Worm (Caenorhabditis elegans) whole organism, L4 larva: ENCODE results near the gene srd-27.

Experiments
- F37D6.2 ChIP-seq: sonication (generic microtip); optimal IDR thresholded peaks from 2 replicates; lab custom pipeline; 2016; ENCODE audit warnings: mild to moderate bottlenecking, missing genetic modification characterization, missing compliant biosample characterization
- F49E8.2 ChIP-seq: sonication (generic microtip); optimal IDR thresholded peaks from 2 replicates; lab custom pipeline; 2016; ENCODE audit warnings: missing compliant biosample characterization, mild to moderate bottlenecking, missing genetic modification characterization, borderline replicate concordance
- R02D3.7 ChIP-seq: fragments of 150-350 bp; sonication (generic microtip); optimal IDR thresholded peaks from 3 replicates; lab custom pipeline; 2014; ENCODE audit warnings: missing biosample characterization, missing genetic modification characterization
- T20F7.1 ChIP-seq: fragments of 200-800 bp; sonication (Bioruptor generic); optimal IDR thresholded peaks from 2 replicates; lab custom pipeline; 2018; ENCODE audit warnings: mild to moderate bottlenecking, missing genetic modification characterization, missing compliant biosample characterization
- ZK337.2 ChIP-seq: fragments of 200-800 bp; sonication (Bioruptor generic); IDR thresholded peaks from 2 replicates; pipeline ENCODE4 v1.3.6; 2022; ENCODE audit warnings: missing genetic modification reagents, missing genetic modification characterization, missing compliant biosample characterization
- ZK546.5 ChIP-seq, 2 experiments: sonication (generic microtip); optimal IDR thresholded peaks; 2 replicates each; lab custom pipeline; 2017; ENCODE audit warnings: missing biosample characterization in 2 of 2, missing genetic modification characterization in 2 of 2
- aha-1 ChIP-seq: fragments of 150-350 bp; peaks from one replicate; lab custom pipeline; 2014; ENCODE audit warnings: missing biosample characterization, missing genetic modification characterization
- ceh-62 ChIP-seq: sonication (generic microtip); optimal IDR thresholded peaks from 2 replicates; lab custom pipeline; 2017; ENCODE audit warnings: missing biosample characterization, missing genetic modification characterization
- ceh-82 ChIP-seq: sonication (generic microtip); optimal IDR thresholded peaks from 2 replicates; lab custom pipeline; 2017; ENCODE audit warnings: missing biosample characterization, missing genetic modification characterization
- ctbp-1 ChIP-seq: fragments of 200-800 bp; sonication (Bioruptor generic); IDR thresholded peaks from 2 replicates; pipeline ENCODE4 v1.3.6; 2022; ENCODE audit warnings: missing genetic modification reagents, missing genetic modification characterization, missing compliant biosample characterization
- daf-8 ChIP-seq: fragments of 200-800 bp; sonication (Bioruptor generic); IDR thresholded peaks from 2 replicates; pipeline ENCODE4 v1.3.6; 2022; ENCODE audit warnings: missing genetic modification characterization, missing compliant biosample characterization
- dpl-1 ChIP-seq: fragments of 150-350 bp; optimal IDR thresholded peaks from 2 replicates; lab custom pipeline; 2014; ENCODE audit warnings: missing biosample characterization, missing genetic modification reagents, missing genetic modification characterization
- duxl-1 ChIP-seq: sonication (generic microtip); optimal IDR thresholded peaks from 2 replicates; lab custom pipeline; 2016; ENCODE audit warnings: mild to moderate bottlenecking, missing genetic modification characterization, moderate library complexity, missing compliant biosample characterization; ENCODE audit not compliant: poor library complexity
- egl-27 ChIP-seq: sonication (generic microtip); optimal IDR thresholded peaks from 3 replicates; lab custom pipeline; 2017; ENCODE audit warnings: missing biosample characterization, missing genetic modification reagents, missing genetic modification characterization
- fkh-10 ChIP-seq: fragments of 150-350 bp; optimal IDR thresholded peaks from 2 replicates; lab custom pipeline; 2014; ENCODE audit warnings: missing biosample characterization, missing genetic modification reagents, missing genetic modification characterization
- fos-1 ChIP-seq: fragments of 150-350 bp; optimal IDR thresholded peaks from 2 replicates; lab custom pipeline; 2014; ENCODE audit warnings: missing biosample characterization, missing genetic modification characterization
- gei-8 ChIP-seq: fragments of 200-800 bp; sonication (Bioruptor generic); optimal IDR thresholded peaks from 2 replicates; lab custom pipeline; 2018; ENCODE audit warnings: mild to moderate bottlenecking, missing genetic modification characterization, missing compliant biosample characterization
- hif-1 ChIP-seq, 2 experiments: sonication (generic microtip); optimal IDR thresholded peaks; 2 replicates each; lab custom pipeline; 2016 to 2017; ENCODE audit warnings: missing compliant biosample characterization in 2 of 2, missing genetic modification characterization in 2 of 2, missing genetic modification reagents in 2 of 2, missing genotype in 2 of 2, mild to moderate bottlenecking in 1 of 2
- hlh-11 ChIP-seq: fragments of 200-800 bp; sonication (Bioruptor generic); optimal IDR thresholded peaks from 2 replicates; lab custom pipeline; 2018; ENCODE audit warnings: mild to moderate bottlenecking, missing genetic modification characterization, missing compliant biosample characterization
- hlh-30 ChIP-seq: sonication (generic microtip); optimal IDR thresholded peaks from 2 replicates; lab custom pipeline; 2017; ENCODE audit warnings: antibody characterized with exemption, mild to moderate bottlenecking, missing genetic modification characterization, missing compliant biosample characterization; ENCODE audit not compliant: insufficient read depth
- jun-1 ChIP-seq: fragments of 150-350 bp; optimal IDR thresholded peaks from 2 replicates; lab custom pipeline; 2014; ENCODE audit warnings: missing biosample characterization, missing genetic modification reagents, missing genetic modification characterization
- lin-1 ChIP-seq: fragments of 200-800 bp; sonication (Bioruptor generic); IDR thresholded peaks from 2 replicates; pipeline ENCODE4 v1.3.6; 2022; ENCODE audit warnings: missing genetic modification reagents, missing genetic modification characterization, missing compliant biosample characterization
- lin-29 ChIP-seq: fragments of 200-800 bp; sonication (Bioruptor generic); IDR thresholded peaks from 2 replicates; pipeline ENCODE4 v1.3.6; 2022; ENCODE audit warnings: missing genetic modification reagents, missing genetic modification characterization, missing compliant biosample characterization
- lsy-2 ChIP-seq, 2 experiments: fragments of 150-350 bp in 1 of 2; sonication (generic microtip) in 1 of 2; optimal IDR thresholded peaks; 2 replicates each; lab custom pipeline; 2014 to 2017; ENCODE audit warnings: missing biosample characterization in 2 of 2, missing genetic modification characterization in 2 of 2
- madf-9 ChIP-seq: fragments of 200-800 bp; sonication (Bioruptor generic); conservative IDR thresholded peaks from 2 replicates; pipeline ENCODE4 v1.3.6; 2022; ENCODE audit warnings: missing genetic modification reagents, missing genetic modification characterization, missing compliant biosample characterization
- mep-1 ChIP-seq: fragments of 150-350 bp; sonication (generic microtip); optimal IDR thresholded peaks from 3 replicates; lab custom pipeline; 2014; ENCODE audit warnings: missing biosample characterization, missing genetic modification characterization
- mes-2 ChIP-seq: sonication (generic microtip); optimal IDR thresholded peaks from 2 replicates; lab custom pipeline; 2016; ENCODE audit warnings: missing genotype, mild to moderate bottlenecking, missing genetic modification characterization, missing compliant biosample characterization; ENCODE audit not compliant: poor library complexity, severe bottlenecking
- nhr-11 ChIP-seq: fragments of 150-350 bp; optimal IDR thresholded peaks from 2 replicates; lab custom pipeline; 2014; ENCODE audit warnings: missing biosample characterization, missing genetic modification characterization
- nhr-111 ChIP-seq: fragments of 200-800 bp; sonication (Bioruptor generic); optimal IDR thresholded peaks from 2 replicates; lab custom pipeline; 2018; ENCODE audit warnings: mild to moderate bottlenecking, missing genetic modification characterization, missing compliant biosample characterization
- nhr-25 ChIP-seq: sonication (generic microtip); optimal IDR thresholded peaks from 2 replicates; lab custom pipeline; 2017; ENCODE audit warnings: missing genetic modification characterization, mild to moderate bottlenecking, missing compliant biosample characterization, antibody characterized with exemption, moderate library complexity, borderline replicate concordance; ENCODE audit not compliant: insufficient read depth
- nhr-28 ChIP-seq: fragments of 150-350 bp; optimal IDR thresholded peaks from 2 replicates; lab custom pipeline; 2014; ENCODE audit warnings: missing biosample characterization, missing genetic modification characterization
- nhr-6 ChIP-seq: fragments of 150-350 bp; optimal IDR thresholded peaks from 2 replicates; lab custom pipeline; 2014; ENCODE audit warnings: missing biosample characterization, missing genetic modification characterization
- nhr-77 ChIP-seq: fragments of 150-350 bp; optimal IDR thresholded peaks from 2 replicates; lab custom pipeline; 2014; ENCODE audit warnings: missing biosample characterization, missing genetic modification characterization
- pha-4 ChIP-seq, 2 experiments: fragments of 150-350 bp in 1 of 2; fragments of 200-800 bp in 1 of 2; sonication (Bioruptor generic) in 1 of 2; IDR thresholded peaks in 1 of 2; optimal IDR thresholded peaks in 1 of 2; 2 replicates each; pipeline versions ENCODE4 v1.3.6 to Lab custom; 2014 to 2022; ENCODE audit warnings: missing genetic modification characterization in 2 of 2, missing genetic modification reagents in 2 of 2, missing biosample characterization in 1 of 2, missing compliant biosample characterization in 1 of 2
- php-3 ChIP-seq: fragments of 200-800 bp; sonication (Bioruptor generic); IDR thresholded peaks from 2 replicates; pipeline ENCODE4 v1.3.6; 2022; ENCODE audit warnings: missing genetic modification reagents, missing genetic modification characterization, missing compliant biosample characterization
- rbr-2 ChIP-seq: sonication (generic microtip); optimal IDR thresholded peaks from 2 replicates; lab custom pipeline; 2016; ENCODE audit warnings: missing genotype, missing genetic modification characterization, missing compliant biosample characterization
- snpc-4 ChIP-seq: fragments of 150-350 bp; optimal IDR thresholded peaks from 2 replicates; lab custom pipeline; 2014; ENCODE audit warnings: missing biosample characterization, missing genetic modification characterization
- spr-3 ChIP-seq: fragments of 200-800 bp; sonication (Bioruptor generic); optimal IDR thresholded peaks from 2 replicates; lab custom pipeline; 2018; ENCODE audit warnings: mild to moderate bottlenecking, missing genetic modification characterization, missing compliant biosample characterization
- tag-97 ChIP-seq: fragments of 200-800 bp; sonication (Bioruptor generic); IDR thresholded peaks from 2 replicates; pipeline ENCODE4 v1.3.6; 2022; ENCODE audit warnings: missing genetic modification characterization, missing compliant biosample characterization
- tra-1 ChIP-seq: fragments of 200-800 bp; sonication (Bioruptor generic); IDR thresholded peaks from 2 replicates; pipeline ENCODE4 v1.3.6; 2022; ENCODE audit warnings: missing genetic modification reagents, missing genetic modification characterization, missing compliant biosample characterization
- unc-39 ChIP-seq: sonication (generic microtip); optimal IDR thresholded peaks from 2 replicates; lab custom pipeline; 2017; ENCODE audit warnings: missing biosample characterization, missing genetic modification characterization
- zip-2 ChIP-seq: fragments of 150-350 bp; optimal IDR thresholded peaks from 2 replicates; lab custom pipeline; 2014; ENCODE audit warnings: missing biosample characterization, missing genetic modification characterization
- ztf-7 ChIP-seq: fragments of 150-350 bp; optimal IDR thresholded peaks from 2 replicates; lab custom pipeline; 2014; ENCODE audit warnings: missing biosample characterization, missing genetic modification characterization

srd-27 gene

ce11 chrV:15766122-15766594, 37.0 kb upstream of the srd-27 start, which contains the start of the genes haf-3 and F57A10.2 (continued):
- peak; percentile 79 for TF ChIP-seq nhr-11 (tag; lab: Kevin White, UChicago)
- peak; percentile 79 for TF ChIP-seq fkh-10
- TF ChIP-seq hlh-11: peak; percentile 82
- peak; percentile 73 for TF ChIP-seq nhr-28 (tag; lab: Kevin White, UChicago)
- peak; percentile 44 to 54 for TF ChIP-seq hif-1 (tag; optimal IDR thresholded peaks at IDR 0.05; lab: Kevin White, UChicago)
- no peak for TF ChIP-seq ceh-62
- TF ChIP-seq ctbp-1 (GFP tag; lab: Robert Waterston, UW): peak; percentile 80; the same call in 1 of the 2 replicates
- TF ChIP-seq ZK546.5 (tag; optimal IDR thresholded peaks at IDR 0.05; lab: Kevin White, UChicago): no peak
- TF ChIP-seq mes-2: peak; percentile 93
- TF ChIP-seq jun-1 (tag; lab: Kevin White, UChicago): peak; percentile 62
- peak; percentile 76 for TF ChIP-seq aha-1
- no peak for TF ChIP-seq ceh-82 (tag; lab: Kevin White, UChicago)
- peak; percentile 77 for TF ChIP-seq F37D6.2
- peak; percentile 76 for TF ChIP-seq zip-2
- peak; percentile 94 for TF ChIP-seq mep-1
- TF ChIP-seq snpc-4: peak; percentile 34
- peak; percentile 88 for TF ChIP-seq tra-1 (GFP tag; lab: Robert Waterston, UW)
- TF ChIP-seq nhr-77 (tag; lab: Kevin White, UChicago): peak; percentile 90
- no peak for TF ChIP-seq egl-27 (tag; lab: Kevin White, UChicago)
- no peak for TF ChIP-seq daf-8
- TF ChIP-seq pha-4 (GFP tag; IDR thresholded peaks at IDR 0.05; lab: Robert Waterston, UW): peak; percentile 73
- peak; percentile 46 for TF ChIP-seq pha-4 (tag; optimal IDR thresholded peaks at IDR 0.05; lab: Kevin White, UChicago)
- peak in 1 of 2 experiments; percentile 95 for TF ChIP-seq lsy-2 (tag; optimal IDR thresholded peaks at IDR 0.05; lab: Kevin White, UChicago)
- TF ChIP-seq nhr-6 (tag; lab: Kevin White, UChicago): peak; percentile 61
- TF ChIP-seq T20F7.1 (GFP tag; lab: Kevin White, UChicago): no peak
- TF ChIP-seq duxl-1 (tag; lab: Kevin White, UChicago): peak; percentile 92
- TF ChIP-seq R02D3.7 (tag; lab: Kevin White, UChicago): no peak
- TF ChIP-seq ZK337.2 (GFP tag; lab: Robert Waterston, UW): no peak
- peak; percentile 81 for TF ChIP-seq ztf-7
- no peak for TF ChIP-seq fos-1 (tag; lab: Kevin White, UChicago)
- TF ChIP-seq dpl-1 (GFP tag; lab: Kevin White, UChicago): peak; percentile 99
- TF ChIP-seq unc-39: no peak
- TF ChIP-seq nhr-25: peak; percentile 9
- TF ChIP-seq spr-3 (GFP tag; lab: Kevin White, UChicago): peak; percentile 73
- TF ChIP-seq nhr-111 (GFP tag; lab: Kevin White, UChicago): no peak
- TF ChIP-seq gei-8 (GFP tag; lab: Kevin White, UChicago): no peak
- peak; percentile 80 for TF ChIP-seq F49E8.2
- peak; percentile 78 for TF ChIP-seq hlh-30 (tag; lab: Kevin White, UChicago)
- TF ChIP-seq lin-29 (GFP tag; lab: Robert Waterston, UW): peak; percentile 62; the same call in 1 of the 2 replicates
- no peak for TF ChIP-seq tag-97
- peak; percentile 68; the same call in 1 of the 2 replicates for TF ChIP-seq php-3 (GFP tag; lab: Robert Waterston, UW)
- peak; percentile 55; the same call in 1 of the 2 replicates for TF ChIP-seq lin-1 (GFP tag; lab: Robert Waterston, UW)
- TF ChIP-seq madf-9: peak; percentile 56; the same call in 1 of the 2 replicates
- TF ChIP-seq rbr-2 (tag; lab: Kevin White, UChicago): peak; percentile 88
